Fruit fly (Drosophila melanogaster) whole organism, wandering third instar larva: ENCODE data around the gene pyd.

Experiments used
- Abd-B ChIP-seq: fragments of >200 bp; optimal IDR thresholded peaks from 2 replicates; lab custom pipeline; 2017; ENCODE audit warnings: missing biosample characterization, missing genetic modification characterization
- Dfd ChIP-seq: fragments of >200 bp; optimal IDR thresholded peaks from 2 replicates; lab custom pipeline; 2017; ENCODE audit warnings: missing biosample characterization, missing genetic modification characterization
- Hr78 ChIP-seq: fragments of >200 bp; optimal IDR thresholded peaks from 2 replicates; lab custom pipeline; 2017; ENCODE audit warnings: missing biosample characterization, missing genetic modification characterization
- Myc ChIP-seq: fragments of >200 bp; optimal IDR thresholded peaks from 2 replicates; lab custom pipeline; 2017
- br ChIP-seq: fragments of 200-800 bp; sonication (Bioruptor generic); optimal IDR thresholded peaks from 2 replicates; lab custom pipeline; 2016; ENCODE audit warnings: missing biosample characterization, missing genetic modification characterization
- fru ChIP-seq: fragments of 200-800 bp; sonication (Bioruptor generic); optimal IDR thresholded peaks from 3 replicates; lab custom pipeline; 2016; ENCODE audit warnings: missing biosample characterization, mild to moderate bottlenecking, missing genetic modification characterization
- h ChIP-seq: fragments of 200-800 bp; sonication (Bioruptor generic); optimal IDR thresholded peaks from 3 replicates; lab custom pipeline; 2016; ENCODE audit warnings: missing biosample characterization, mild to moderate bottlenecking, missing genetic modification characterization
- pan ChIP-seq: fragments of >200 bp; optimal IDR thresholded peaks from 2 replicates; lab custom pipeline; 2017
- psq ChIP-seq: fragments of 200-800 bp; sonication (Bioruptor generic); optimal IDR thresholded peaks from 3 replicates; lab custom pipeline; 2017; ENCODE audit warnings: missing biosample characterization, mild to moderate bottlenecking, missing genetic modification characterization, moderate library complexity
- sage ChIP-seq: fragments of 200-800 bp; sonication (Bioruptor generic); optimal IDR thresholded peaks from 2 replicates; lab custom pipeline; 2016; ENCODE audit warnings: missing biosample characterization, mild to moderate bottlenecking, missing genetic modification characterization
- sv ChIP-seq: fragments of 200-800 bp; sonication (Bioruptor generic); optimal IDR thresholded peaks from 3 replicates; lab custom pipeline; 2016; ENCODE audit warnings: missing biosample characterization, missing genetic modification characterization
- woc ChIP-seq: sonication (Bioruptor generic); optimal IDR thresholded peaks from 2 replicates; lab custom pipeline; 2016; ENCODE audit warnings: missing biosample characterization, mild to moderate bottlenecking, missing genetic modification characterization

dm6 chr3R:8823761-8824499, 107.8 kb downstream of the pyd start, which contains the start of the genes IscU and CG8379:
- peak; percentile 38 for TF ChIP-seq sage
- no peak for TF ChIP-seq psq (GFP tag; lab: Kevin White, UChicago)
- no peak for TF ChIP-seq sv (GFP tag; lab: Kevin White, UChicago)
- no peak for TF ChIP-seq woc (GFP tag; lab: Kevin White, UChicago)
- no peak for TF ChIP-seq fru (GFP tag; lab: Kevin White, UChicago)
- TF ChIP-seq br (GFP tag; lab: Kevin White, UChicago) = no peak
- no peak for TF ChIP-seq Dfd (GFP tag; lab: Kevin White, UChicago)
- no peak for TF ChIP-seq h (GFP tag; lab: Kevin White, UChicago)
- no peak for TF ChIP-seq Abd-B (GFP tag; lab: Kevin White, UChicago)
- TF ChIP-seq Myc (lab: Kevin White, UChicago) = peak; percentile 9
- TF ChIP-seq Hr78 (GFP tag; lab: Kevin White, UChicago) = no peak
- no peak for TF ChIP-seq pan (lab: Kevin White, UChicago)
